Fruit fly (Drosophila melanogaster) whole organism, prepupa: ENCODE measurements around the gene IscU.

Experiments used
- Blimp-1 ChIP-seq: fragments of 200-800 bp; sonication (Bioruptor generic); optimal IDR thresholded peaks from 3 replicates; lab custom pipeline; 2017; ENCODE audit warnings: missing biosample characterization, missing genetic modification characterization, mild to moderate bottlenecking, moderate library complexity, missing genetic modification reagents
- CG11294 ChIP-seq: fragments of 200-800 bp; sonication (Bioruptor generic); IDR thresholded peaks from 2 replicates; pipeline ENCODE4 v1.3.6; 2022; ENCODE audit warnings: missing biosample characterization, missing genetic modification characterization
- CG11762 ChIP-seq: fragments of 200-800 bp; sonication (Bioruptor generic); optimal IDR thresholded peaks from 3 replicates; lab custom pipeline; 2016; ENCODE audit warnings: missing biosample characterization, missing genetic modification characterization; ENCODE audit not compliant: insufficient read depth
- CG15336 ChIP-seq: fragments of 200-800 bp; sonication (Bioruptor generic); IDR thresholded peaks from 2 replicates; pipeline ENCODE4 v1.3.6; 2022; ENCODE audit warnings: missing biosample characterization, missing genetic modification characterization
- CG16779 ChIP-seq: fragments of 200-800 bp; sonication (Bioruptor generic); optimal IDR thresholded peaks from 3 replicates; lab custom pipeline; 2017; ENCODE audit warnings: missing biosample characterization, mild to moderate bottlenecking, missing genetic modification characterization
- CG3032 ChIP-seq: fragments of 200-800 bp; optimal IDR thresholded peaks from 2 replicates; lab custom pipeline; 2019; ENCODE audit warnings: missing biosample characterization, mild to moderate bottlenecking, missing genetic modification characterization, moderate library complexity
- CG31627 ChIP-seq: fragments of 200-800 bp; sonication (Bioruptor generic); optimal IDR thresholded peaks from 3 replicates; lab custom pipeline; 2016; ENCODE audit warnings: missing biosample characterization, missing genetic modification characterization
- CG32006 ChIP-seq: fragments of 200-800 bp; sonication (Bioruptor generic); optimal IDR thresholded peaks from 3 replicates; lab custom pipeline; 2017; ENCODE audit warnings: missing biosample characterization, mild to moderate bottlenecking, missing genetic modification characterization
- CG34406 ChIP-seq: fragments of 200-800 bp; sonication (Bioruptor generic); optimal IDR thresholded peaks from 3 replicates; lab custom pipeline; 2016; ENCODE audit warnings: missing biosample characterization, missing genetic modification characterization
- CG3919 ChIP-seq: fragments of 200-800 bp; sonication (Bioruptor generic); optimal IDR thresholded peaks from 3 replicates; lab custom pipeline; 2016; ENCODE audit warnings: missing biosample characterization, missing genetic modification characterization
- CG6163 ChIP-seq: fragments of 200-800 bp; sonication (Bioruptor generic); IDR thresholded peaks from 3 replicates; pipeline ENCODE4 v1.3.6; 2022; ENCODE audit warnings: missing biosample characterization, missing genetic modification characterization
- CG6276 ChIP-seq: fragments of 200-800 bp; sonication (Bioruptor generic); optimal IDR thresholded peaks from 2 replicates; lab custom pipeline; 2017; ENCODE audit warnings: missing biosample characterization, mild to moderate bottlenecking, missing genetic modification characterization
- CG6792 ChIP-seq: fragments of 200-800 bp; sonication (Bioruptor generic); optimal IDR thresholded peaks from 3 replicates; lab custom pipeline; 2016; ENCODE audit warnings: missing biosample characterization, missing genetic modification characterization
- CG6808 ChIP-seq: fragments of 200-800 bp; sonication (Bioruptor generic); optimal IDR thresholded peaks from 3 replicates; lab custom pipeline; 2017; ENCODE audit warnings: missing biosample characterization, missing genetic modification characterization, mild to moderate bottlenecking, moderate library complexity, missing genetic modification reagents
- CG6854 ChIP-seq: fragments of 200-800 bp; sonication (Bioruptor generic); optimal IDR thresholded peaks from 2 replicates; lab custom pipeline; 2017; ENCODE audit warnings: missing biosample characterization, mild to moderate bottlenecking, missing genetic modification characterization
- CG8632 ChIP-seq: fragments of 200-800 bp; sonication (Bioruptor generic); optimal IDR thresholded peaks from 3 replicates; lab custom pipeline; 2016; ENCODE audit warnings: missing biosample characterization, missing genetic modification characterization
- CG9139 ChIP-seq: fragments of 200-800 bp; sonication (Bioruptor generic); optimal IDR thresholded peaks from 3 replicates; lab custom pipeline; 2017; ENCODE audit warnings: missing biosample characterization, mild to moderate bottlenecking, missing genetic modification characterization
- Eip75B ChIP-seq: fragments of 200-800 bp; sonication (Bioruptor generic); optimal IDR thresholded peaks from 3 replicates; lab custom pipeline; 2016; ENCODE audit warnings: missing biosample characterization, missing genetic modification characterization
- Eip93F ChIP-seq: fragments of 200-800 bp; sonication (Bioruptor generic); optimal IDR thresholded peaks from 2 replicates; lab custom pipeline; 2016; ENCODE audit warnings: missing biosample characterization, mild to moderate bottlenecking, missing genetic modification characterization
- Ets21C ChIP-seq: fragments of 200-800 bp; sonication (Bioruptor generic); optimal IDR thresholded peaks from 3 replicates; lab custom pipeline; 2016; ENCODE audit warnings: missing biosample characterization, missing genetic modification characterization
- Gug ChIP-seq: fragments of 200-800 bp; sonication (Bioruptor generic); IDR thresholded peaks from 2 replicates; pipeline ENCODE4 v1.3.6; 2022; ENCODE audit warnings: missing biosample characterization, missing genetic modification characterization
- Hr38 ChIP-seq: sonication (Bioruptor generic); optimal IDR thresholded peaks from 2 replicates; lab custom pipeline; 2016; ENCODE audit warnings: missing biosample characterization, missing genetic modification characterization
- Hr4 ChIP-seq: fragments of 200-800 bp; sonication (Bioruptor generic); optimal IDR thresholded peaks from 3 replicates; lab custom pipeline; 2016; ENCODE audit warnings: missing biosample characterization, missing genetic modification characterization
- Met ChIP-seq: fragments of 200-800 bp; sonication (Bioruptor generic); optimal IDR thresholded peaks from 3 replicates; lab custom pipeline; 2016; ENCODE audit warnings: missing biosample characterization, missing genetic modification characterization
- OdsH ChIP-seq: fragments of 200-800 bp; sonication (Bioruptor generic); optimal IDR thresholded peaks from 3 replicates; lab custom pipeline; 2016; ENCODE audit warnings: missing biosample characterization, missing genetic modification characterization
- Smox ChIP-seq: fragments of 200-800 bp; sonication (Bioruptor generic); optimal IDR thresholded peaks from 3 replicates; lab custom pipeline; 2016; ENCODE audit warnings: missing biosample characterization, missing genetic modification characterization
- Sox14 ChIP-seq: fragments of 200-800 bp; sonication (Bioruptor generic); optimal IDR thresholded peaks from 3 replicates; lab custom pipeline; 2016; ENCODE audit warnings: missing biosample characterization, missing genetic modification characterization
- Sox15 ChIP-seq: fragments of 200-800 bp; sonication (Bioruptor generic); optimal IDR thresholded peaks from 3 replicates; lab custom pipeline; 2016; ENCODE audit warnings: missing biosample characterization, missing genetic modification characterization
- achi ChIP-seq: fragments of 200-800 bp; sonication (Bioruptor generic); optimal IDR thresholded peaks from 3 replicates; lab custom pipeline; 2016; ENCODE audit warnings: missing biosample characterization, missing genetic modification characterization
- acj6 ChIP-seq: fragments of 200-800 bp; sonication (Bioruptor generic); optimal IDR thresholded peaks from 3 replicates; lab custom pipeline; 2016; ENCODE audit warnings: missing biosample characterization, missing genetic modification characterization
- cyc ChIP-seq: fragments of 200-800 bp; sonication (Bioruptor generic); optimal IDR thresholded peaks from 3 replicates; lab custom pipeline; 2016; ENCODE audit warnings: missing biosample characterization, missing genetic modification characterization
- dac ChIP-seq: fragments of 200-800 bp; sonication (Bioruptor generic); optimal IDR thresholded peaks from 2 replicates; lab custom pipeline; 2017; ENCODE audit warnings: missing biosample characterization, mild to moderate bottlenecking, missing genetic modification characterization
- dsx ChIP-seq: fragments of 200-800 bp; optimal IDR thresholded peaks from 3 replicates; lab custom pipeline; 2019; ENCODE audit warnings: missing biosample characterization, mild to moderate bottlenecking, missing genetic modification characterization, moderate library complexity; ENCODE audit not compliant: poor library complexity, severe bottlenecking
- eg ChIP-seq: fragments of 200-800 bp; sonication (Bioruptor generic); IDR thresholded peaks from 3 replicates; pipeline ENCODE4 v1.3.6; 2022; ENCODE audit warnings: missing biosample characterization, missing genetic modification characterization
- esn ChIP-seq: fragments of 200-800 bp; sonication (Bioruptor generic); optimal IDR thresholded peaks from 2 replicates; lab custom pipeline; 2016; ENCODE audit warnings: missing biosample characterization, mild to moderate bottlenecking, missing genetic modification characterization, moderate library complexity
- fd59A ChIP-seq: fragments of 200-800 bp; sonication (Bioruptor generic); optimal IDR thresholded peaks from 2 replicates; lab custom pipeline; 2017; ENCODE audit warnings: missing biosample characterization, mild to moderate bottlenecking, missing genetic modification characterization, missing genetic modification reagents
- fd85E ChIP-seq: fragments of 200-800 bp; sonication (Bioruptor generic); optimal IDR thresholded peaks from 3 replicates; lab custom pipeline; 2016; ENCODE audit warnings: missing biosample characterization, missing genetic modification characterization
- lz ChIP-seq: fragments of 200-800 bp; sonication (Bioruptor generic); optimal IDR thresholded peaks from 3 replicates; lab custom pipeline; 2016; ENCODE audit warnings: missing biosample characterization, missing genetic modification characterization
- net ChIP-seq: fragments of 200-800 bp; sonication (Bioruptor generic); optimal IDR thresholded peaks from 3 replicates; lab custom pipeline; 2016; ENCODE audit warnings: missing biosample characterization, missing genetic modification characterization
- pdm3 ChIP-seq: fragments of 200-800 bp; sonication (Bioruptor generic); optimal IDR thresholded peaks from 3 replicates; lab custom pipeline; 2016; ENCODE audit warnings: missing biosample characterization, missing genetic modification characterization
- salr ChIP-seq, 2 experiments: fragments of 200-800 bp; sonication (Bioruptor generic); optimal IDR thresholded peaks; 3 replicates each; lab custom pipeline; 2016 to 2018; ENCODE audit warnings: missing biosample characterization in 2 of 2, missing genetic modification characterization in 2 of 2, mild to moderate bottlenecking in 1 of 2
- spab ChIP-seq: fragments of 200-800 bp; sonication (Bioruptor generic); optimal IDR thresholded peaks from 2 replicates; lab custom pipeline; 2017; ENCODE audit warnings: missing biosample characterization, mild to moderate bottlenecking, missing genetic modification characterization, missing genetic modification reagents
- ss ChIP-seq, 2 experiments: fragments of 200-800 bp; sonication (Bioruptor generic); optimal IDR thresholded peaks; 2 replicates in 1 of 2; 3 replicates in 1 of 2; lab custom pipeline; 2017 to 2018; ENCODE audit warnings: mild to moderate bottlenecking in 2 of 2, missing biosample characterization in 2 of 2, missing genetic modification characterization in 2 of 2, moderate library complexity in 1 of 2
- svp ChIP-seq: fragments of 200-800 bp; sonication (Bioruptor generic); peaks from one replicate; lab custom pipeline; 2016; ENCODE audit warnings: missing biosample characterization, missing genetic modification characterization
- topi ChIP-seq: fragments of 200-800 bp; sonication (Bioruptor generic); optimal IDR thresholded peaks from 3 replicates; lab custom pipeline; 2016; ENCODE audit warnings: missing biosample characterization, missing genetic modification characterization
- vri ChIP-seq: fragments of 200-800 bp; sonication (Bioruptor generic); optimal IDR thresholded peaks from 3 replicates; lab custom pipeline; 2016; ENCODE audit warnings: missing biosample characterization, mild to moderate bottlenecking, missing genetic modification characterization

Gene IscU

DNA sequence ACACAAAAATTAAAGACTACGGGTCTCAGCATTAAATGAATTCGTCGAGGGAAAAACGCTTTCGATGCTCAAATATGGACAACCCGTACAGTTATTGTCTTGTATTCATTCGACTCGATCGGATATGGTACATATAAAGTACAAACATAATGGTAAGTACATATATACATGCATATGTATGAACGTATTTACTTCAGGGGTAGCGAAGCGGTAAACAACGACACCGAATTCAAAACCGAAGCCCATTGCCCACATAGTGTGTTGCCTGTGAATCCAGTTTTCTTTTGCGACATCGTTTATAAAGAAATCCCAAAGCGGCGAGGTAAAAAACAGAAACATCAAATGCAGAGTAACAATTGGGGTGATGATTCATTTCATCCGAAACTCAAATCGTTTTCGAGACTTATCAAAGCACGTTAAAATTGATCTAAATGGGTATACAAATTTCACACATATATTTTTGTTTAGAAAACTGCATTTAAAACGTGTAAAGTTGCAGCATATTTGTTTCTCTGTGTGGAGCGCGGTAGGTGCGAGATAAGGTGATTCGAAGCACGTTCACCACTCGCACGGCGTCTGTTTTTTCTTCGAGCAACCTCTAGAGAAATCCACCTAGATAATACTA, 11.5 kb downstream of the IscU start (continued):
- TF ChIP-seq pdm3 (GFP tag; lab: Kevin White, UChicago) (peak; percentile 88), CG6854 (GFP tag; lab: Kevin White, UChicago) (no peak), CG6808 (GFP tag; lab: Kevin White, UChicago) (peak; percentile 72), lz (peak; percentile 58), eg (GFP tag; lab: Robert Waterston, UW) (peak; percentile 96), salr (GFP tag; optimal IDR thresholded peaks at IDR 0.05; lab: Kevin White, UChicago) (peak; percentile 62 to 80), spab (GFP tag; lab: Kevin White, UChicago) (peak; percentile 74), Gug (GFP tag; lab: Robert Waterston, UW) (peak; percentile 86), CG34406 (GFP tag; lab: Kevin White, UChicago) (peak; percentile 49)

dm6 chr3R:8811323-8811936, 12.5 kb downstream of the IscU start:
- peak; percentile 98 for TF ChIP-seq topi (GFP tag; lab: Kevin White, UChicago)
- peak; percentile 99 for TF ChIP-seq Met (GFP tag; lab: Kevin White, UChicago)
- TF ChIP-seq pdm3 (GFP tag; lab: Kevin White, UChicago) = peak; percentile 99
- peak; percentile 98 for TF ChIP-seq CG6808 (GFP tag; lab: Kevin White, UChicago)
- peak; percentile 99 for TF ChIP-seq CG15336
- peak; percentile 91 for TF ChIP-seq fd85E (GFP tag; lab: Kevin White, UChicago)
- TF ChIP-seq cyc (GFP tag; lab: Kevin White, UChicago) = peak; percentile 98
- peak; percentile 99 for TF ChIP-seq CG8632 (GFP tag; lab: Kevin White, UChicago)
- peak; percentile 97 for TF ChIP-seq Smox (GFP tag; lab: Kevin White, UChicago)
- TF ChIP-seq dsx (GFP tag; lab: Kevin White, UChicago) = peak; percentile 98
- TF ChIP-seq CG6163 (GFP tag; lab: Robert Waterston, UW) = peak; percentile 99
- TF ChIP-seq Gug (GFP tag; lab: Robert Waterston, UW) = peak; percentile 98
- TF ChIP-seq acj6 (GFP tag; lab: Kevin White, UChicago) = peak; percentile 99
- peak; percentile 98 for TF ChIP-seq Eip93F (GFP tag; lab: Kevin White, UChicago)
- peak; percentile 100 for TF ChIP-seq CG32006 (GFP tag; lab: Kevin White, UChicago)
- peak; percentile 100 for TF ChIP-seq Hr4 (GFP tag; lab: Kevin White, UChicago)
- peak; percentile 99 for TF ChIP-seq esn
- peak; percentile 99 for TF ChIP-seq OdsH (GFP tag; lab: Kevin White, UChicago)
- peak; percentile 98 to 99 for TF ChIP-seq salr (GFP tag; optimal IDR thresholded peaks at IDR 0.05; lab: Kevin White, UChicago)
- peak; percentile 97 for TF ChIP-seq Sox15 (GFP tag; lab: Kevin White, UChicago)
- peak; percentile 99 for TF ChIP-seq Sox14 (GFP tag; lab: Kevin White, UChicago)
- TF ChIP-seq Ets21C (GFP tag; lab: Kevin White, UChicago) = peak; percentile 97
- peak; percentile 99 for TF ChIP-seq CG11762 (GFP tag; lab: Kevin White, UChicago)
- TF ChIP-seq lz = peak; percentile 98
- TF ChIP-seq spab (GFP tag; lab: Kevin White, UChicago) = peak; percentile 99
- peak; percentile 99 for TF ChIP-seq CG3032
- TF ChIP-seq CG31627 (GFP tag; lab: Kevin White, UChicago) = peak; percentile 98
- TF ChIP-seq fd59A (GFP tag; lab: Kevin White, UChicago) = peak; percentile 99
- TF ChIP-seq vri = peak; percentile 99
- peak; percentile 99 for TF ChIP-seq Eip75B
- peak; percentile 99 for TF ChIP-seq eg (GFP tag; lab: Robert Waterston, UW)
- peak; percentile 84 for TF ChIP-seq Blimp-1 (GFP tag; lab: Kevin White, UChicago)
- peak; percentile 98 for TF ChIP-seq CG34406 (GFP tag; lab: Kevin White, UChicago)
- peak; percentile 99 for TF ChIP-seq CG6792 (GFP tag; lab: Kevin White, UChicago)
- peak; percentile 87 for TF ChIP-seq Hr38 (GFP tag; lab: Kevin White, UChicago)
- peak; percentile 98 for TF ChIP-seq ss (GFP tag; optimal IDR thresholded peaks at IDR 0.05; lab: Kevin White, UChicago)
- peak; percentile 98 for TF ChIP-seq CG16779 (tag; lab: Kevin White, UChicago)
- TF ChIP-seq svp = peak; percentile 98
- TF ChIP-seq dac = peak; percentile 98
- peak; percentile 99 for TF ChIP-seq net
- TF ChIP-seq CG9139 (GFP tag; lab: Kevin White, UChicago) = peak; percentile 95
- TF ChIP-seq CG6276 (GFP tag; lab: Kevin White, UChicago) = peak; percentile 99
- TF ChIP-seq achi (GFP tag; lab: Kevin White, UChicago) = peak; percentile 98
- peak; percentile 99 for TF ChIP-seq CG11294 (GFP tag; lab: Robert Waterston, UW)
- TF ChIP-seq CG3919 (GFP tag; lab: Kevin White, UChicago) = peak; percentile 99
